Fruit fly (Drosophila melanogaster) whole organism, pupa: ENCODE measurements around the gene CG32365.

ENCODE experiments used
- CG10348 ChIP-seq: fragments of 200-800 bp; sonication (Bioruptor generic); IDR thresholded peaks from 2 replicates; pipeline ENCODE4 v1.3.6; 2022; ENCODE audit warnings: missing biosample characterization, missing genetic modification characterization
- CG17806 ChIP-seq: fragments of 200-800 bp; sonication (Bioruptor generic); optimal IDR thresholded peaks from 2 replicates; lab custom pipeline; 2018; ENCODE audit warnings: missing biosample characterization, mild to moderate bottlenecking, missing genetic modification characterization, moderate library complexity
- CG32121 ChIP-seq: fragments of 200-800 bp; sonication (Bioruptor generic); IDR thresholded peaks from 2 replicates; pipeline ENCODE4 v1.3.6; 2022; ENCODE audit warnings: missing biosample characterization, missing genetic modification characterization
- CG34367 ChIP-seq: fragments of 200-800 bp; sonication (Bioruptor generic); optimal IDR thresholded peaks from 2 replicates; lab custom pipeline; 2018; ENCODE audit warnings: missing biosample characterization, mild to moderate bottlenecking, missing genetic modification characterization
- CG4496 ChIP-seq: fragments of 200-800 bp; sonication (Bioruptor generic); IDR thresholded peaks from 3 replicates; pipeline ENCODE4 v1.3.6; 2022; ENCODE audit warnings: missing biosample characterization, missing genetic modification characterization
- CG9948 ChIP-seq: fragments of 200-800 bp; sonication (Bioruptor generic); optimal IDR thresholded peaks from 2 replicates; lab custom pipeline; 2018; ENCODE audit warnings: missing biosample characterization, mild to moderate bottlenecking, missing genetic modification characterization, moderate library complexity
- D1 ChIP-seq: fragments of 200-800 bp; sonication (Bioruptor generic); optimal IDR thresholded peaks from 2 replicates; lab custom pipeline; 2018; ENCODE audit warnings: missing biosample characterization, mild to moderate bottlenecking, missing genetic modification characterization, moderate library complexity
- EcR ChIP-seq: fragments of 200-800 bp; sonication (Bioruptor generic); optimal IDR thresholded peaks from 3 replicates; lab custom pipeline; 2019; ENCODE audit warnings: missing biosample characterization, missing genetic modification characterization, mild to moderate bottlenecking, moderate library complexity, missing genetic modification reagents
- gl ChIP-seq: fragments of 200-800 bp; sonication (Bioruptor generic); optimal IDR thresholded peaks from 2 replicates; lab custom pipeline; 2018; ENCODE audit warnings: missing biosample characterization, mild to moderate bottlenecking, missing genetic modification characterization

DNA sequence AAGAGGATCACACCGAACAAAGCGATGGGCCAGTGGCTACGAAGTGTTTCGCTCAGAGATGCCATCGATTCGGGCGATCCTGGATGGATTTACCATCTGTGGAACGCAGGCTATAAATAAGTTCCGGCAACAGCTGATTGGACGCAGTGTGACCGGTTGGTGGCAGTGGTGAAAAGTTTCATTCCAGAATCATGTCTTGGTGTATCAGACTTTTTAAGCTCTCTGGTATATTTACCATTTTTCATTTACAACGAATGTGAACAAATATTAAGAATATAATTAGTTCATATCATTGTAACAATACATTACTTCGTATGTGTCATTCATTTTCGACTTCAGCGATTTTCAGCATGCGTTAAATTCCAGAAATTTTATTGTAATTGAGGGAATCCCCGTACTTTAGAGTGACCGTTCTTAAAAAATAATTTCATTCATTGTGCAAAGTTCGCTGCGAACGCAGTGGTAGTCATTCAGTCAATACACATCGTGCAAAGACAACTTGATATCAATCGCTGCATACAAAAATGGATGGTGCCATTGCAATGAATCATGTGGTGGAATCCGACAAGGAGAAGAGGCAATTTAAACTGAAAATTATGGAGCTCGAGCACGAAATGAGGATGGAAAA, 46.2 kb downstream of the CG32365 start, which contains the start of gene Tmem43:
- TF ChIP-seq CG9948 (tag; lab: Kevin White, UChicago) (no peak), D1 (tag; lab: Kevin White, UChicago) (no peak), CG32121 (GFP tag; lab: Robert Waterston, UW) (no peak), CG10348 (no peak), EcR (no peak), CG4496 (GFP tag; lab: Robert Waterston, UW) (no peak), CG34367 (tag; lab: Kevin White, UChicago) (no peak), CG17806 (tag; lab: Kevin White, UChicago) (no peak), gl (tag; lab: Kevin White, UChicago) (no peak)
